Fruit fly (Drosophila melanogaster): ENCODE data around the gene CG34462.
A peak's percentile ranks its signal among the peaks of the same experiment; 100 is the strongest.

Gene CG34462

DNA sequence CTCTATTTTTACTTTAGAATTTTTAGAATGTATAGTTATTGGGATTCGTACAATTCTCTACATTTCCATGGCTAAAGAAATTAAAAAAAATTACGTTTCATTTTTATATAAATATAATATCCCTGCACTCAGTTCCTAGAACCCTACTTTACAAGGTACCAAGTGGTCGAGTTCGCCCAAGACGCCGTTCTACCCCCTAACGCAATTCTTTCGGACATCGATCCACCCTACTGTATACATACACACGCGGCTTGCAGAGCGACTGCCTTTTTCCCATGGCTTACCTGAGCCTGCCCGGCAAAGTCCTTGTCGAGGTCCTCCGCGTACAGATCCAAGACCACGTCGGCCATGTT lies 13.6 kb upstream of the CG34462 start:
- no peak for TF ChIP-seq CTCF (optimal IDR thresholded peaks at IDR 0.05)
- TF ChIP-seq CG8478 (optimal IDR thresholded peaks at IDR 0.05), result no peak

- TF ChIP-seq CG8478 (optimal IDR thresholded peaks at IDR 0.05) (no peak), CTCF (optimal IDR thresholded peaks at IDR 0.05) (no peak)
These were observed 13.1 kb upstream of the CG34462 start, which contains the start of gene Cpsf6 for dm6 chr3L:8315141-8315816. TSS of gene Cpsf6 (minus strand) at chr3L:8315502.

- no peak for TF ChIP-seq CG8478 (optimal IDR thresholded peaks at IDR 0.05)
- TF ChIP-seq CTCF (optimal IDR thresholded peaks at IDR 0.05), result no peak
These were observed 9.4 kb upstream of the CG34462 start, which contains the start of gene CG43059 for dm6 chr3L:8318916-8319506. TSS of gene CG43059 (minus strand) at chr3L:8318966.

DNA sequence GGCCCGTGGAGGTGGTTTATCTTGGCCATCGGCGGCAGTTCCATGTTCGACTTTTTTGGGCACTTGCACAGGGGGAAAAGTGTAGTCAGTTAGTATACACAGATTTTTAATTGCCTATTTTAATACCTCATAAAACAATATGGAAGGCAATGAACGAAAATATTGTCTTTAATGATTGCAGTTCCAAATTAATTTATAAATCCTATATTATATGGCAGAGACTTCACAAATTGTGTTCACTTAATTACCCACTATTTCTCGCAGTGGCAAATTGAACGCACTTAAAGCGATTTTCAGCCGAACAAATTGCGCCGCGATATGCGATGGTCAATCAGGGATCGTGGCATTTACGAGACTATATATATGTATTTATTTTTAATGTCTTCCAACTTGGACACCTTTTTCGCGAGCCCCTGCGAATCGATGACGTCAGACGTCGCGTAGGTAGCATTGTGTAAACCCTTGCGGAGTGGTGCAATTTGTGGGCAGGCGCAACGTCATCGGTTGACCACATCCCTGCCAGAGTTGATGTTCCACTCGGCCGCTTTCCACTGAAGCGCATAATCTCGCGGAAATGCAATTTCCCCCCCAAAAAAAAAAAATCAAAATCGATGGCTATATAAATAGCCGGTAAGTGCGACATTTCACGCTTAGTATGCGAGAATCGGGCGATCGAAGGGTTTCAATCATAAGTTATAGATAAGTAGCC lies 8.1 kb upstream of the CG34462 start, which contains the start of gene CG13670:
Gene CG13670, plus strand, starts transcription at position 659 of the 709 bp plus-strand sequence.
- TF ChIP-seq CTCF (optimal IDR thresholded peaks at IDR 0.05) (no peak), CG8478 (optimal IDR thresholded peaks at IDR 0.05) (no peak)

DNA sequence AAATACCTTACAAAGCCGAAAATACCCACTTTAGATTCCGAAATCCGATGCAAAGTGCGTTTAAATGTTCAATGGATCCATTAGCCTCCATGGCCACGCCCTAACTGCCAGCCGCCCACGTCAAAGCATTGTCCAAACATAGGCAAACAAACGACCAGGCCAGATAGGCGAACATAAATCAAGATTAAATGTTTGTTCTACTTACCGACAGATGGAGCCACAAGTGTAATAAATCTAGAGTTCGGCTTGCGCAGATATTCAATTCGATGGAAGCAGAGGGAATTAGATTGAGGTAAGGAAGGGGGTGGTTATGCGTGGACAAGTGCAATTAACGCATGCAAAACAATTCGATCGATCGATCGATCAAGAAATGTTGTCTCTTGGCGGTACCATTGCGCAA lies 4.6 kb upstream of the CG34462 start:
- TF ChIP-seq CG8478 (optimal IDR thresholded peaks at IDR 0.05) (no peak), CTCF (optimal IDR thresholded peaks at IDR 0.05) (peak; percentile 69 to 78)

dm6 chr3L:8325559-8325958 lies 2.8 kb upstream of the CG34462 start, which contains the start of gene CG34461:
TSS of gene CG34461 (plus strand) at chr3L:8325859.
- TF ChIP-seq CG8478 (optimal IDR thresholded peaks at IDR 0.05), result no peak
- no peak for TF ChIP-seq CTCF (optimal IDR thresholded peaks at IDR 0.05)

dm6 chr3L:8329005-8329404 lies 622 bp downstream of the CG34462 start:
- TF ChIP-seq CG8478 (optimal IDR thresholded peaks at IDR 0.05), result no peak
- no peak for TF ChIP-seq CTCF (optimal IDR thresholded peaks at IDR 0.05)

- TF ChIP-seq CTCF (optimal IDR thresholded peaks at IDR 0.05), result no peak
These were observed 3.0 kb downstream of the CG34462 start for dm6 chr3L:8331414-8331813.

dm6 chr3L:8333574-8333973 lies 5.2 kb downstream of the CG34462 start:
- no peak for TF ChIP-seq CTCF (optimal IDR thresholded peaks at IDR 0.05)
- TF ChIP-seq CG8478 (optimal IDR thresholded peaks at IDR 0.05), result no peak

- no peak for TF ChIP-seq CTCF (optimal IDR thresholded peaks at IDR 0.05)
- no peak for TF ChIP-seq CG8478 (optimal IDR thresholded peaks at IDR 0.05)
These were observed 6.0 kb downstream of the CG34462 start for dm6 chr3L:8334338-8334737.

DNA sequence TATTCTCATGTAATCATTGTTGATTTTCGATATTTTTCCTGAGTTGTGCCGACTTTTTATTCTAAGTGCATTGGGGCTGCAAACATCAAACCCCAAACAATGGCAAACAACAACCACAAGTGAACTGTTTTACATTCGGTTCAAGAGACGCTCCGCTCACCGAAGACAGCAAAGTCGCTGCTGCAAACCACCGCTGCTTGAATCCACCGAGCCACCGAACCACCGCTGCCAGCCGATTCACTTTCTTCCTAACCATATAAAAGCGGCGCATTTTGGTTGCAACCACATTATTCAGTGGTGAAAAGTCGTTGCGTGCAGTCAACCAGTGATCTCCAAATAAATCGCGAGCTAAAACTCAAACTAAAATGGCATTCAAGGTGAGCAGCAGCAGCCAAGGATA lies 8.0 kb downstream of the CG34462 start, which contains the start of gene Cpr66Cb:
Gene Cpr66Cb, plus strand, starts transcription at position 301 of the 400 bp plus-strand sequence.
- no peak for TF ChIP-seq CG8478 (optimal IDR thresholded peaks at IDR 0.05)
- no peak for TF ChIP-seq CTCF (optimal IDR thresholded peaks at IDR 0.05)

dm6 chr3L:8338921-8339320 lies 10.5 kb downstream of the CG34462 start, which contains the start of gene Pex2:
TSS of gene Pex2 (plus strand) at chr3L:8339051.
- TF ChIP-seq CTCF (optimal IDR thresholded peaks at IDR 0.05) (no peak), CG8478 (optimal IDR thresholded peaks at IDR 0.05) (no peak)

dm6 chr3L:8340264-8341095 lies 12.1 kb downstream of the CG34462 start, which contains the start of the genes Prim1 and CG7083:
TSS of gene Prim1 (plus strand) at chr3L:8340314.
TSS of gene CG7083 (plus strand) at chr3L:8340785.
- TF ChIP-seq CG8478 (optimal IDR thresholded peaks at IDR 0.05) (no peak), CTCF (optimal IDR thresholded peaks at IDR 0.05) (no peak)

DNA sequence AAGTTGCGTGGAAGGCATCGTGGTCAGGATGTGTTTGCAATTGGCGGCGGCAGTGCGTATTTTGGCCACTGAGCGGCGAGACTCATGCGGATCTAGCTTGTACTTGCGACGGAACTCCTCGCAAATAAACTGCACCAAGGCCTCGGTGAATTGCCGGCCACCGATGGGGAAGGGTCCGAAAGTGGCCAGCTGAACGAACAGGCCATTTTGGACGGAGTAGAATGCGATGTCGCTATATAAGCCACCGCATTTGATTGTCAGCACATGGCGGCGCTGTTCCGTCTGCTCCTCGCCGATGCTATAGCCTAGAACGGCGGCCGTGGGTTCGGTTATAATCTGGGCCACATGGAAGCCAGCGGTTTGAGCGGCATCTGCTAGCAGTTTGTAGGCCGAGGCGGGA lies 16.8 kb downstream of the CG34462 start:
- TF ChIP-seq CG8478 (optimal IDR thresholded peaks at IDR 0.05), result no peak
- no peak for TF ChIP-seq CTCF (optimal IDR thresholded peaks at IDR 0.05)

All from S2 (cell line).